Worm (Caenorhabditis elegans): ENCODE results near the gene scl-13.

scl-13 gene

DNA sequence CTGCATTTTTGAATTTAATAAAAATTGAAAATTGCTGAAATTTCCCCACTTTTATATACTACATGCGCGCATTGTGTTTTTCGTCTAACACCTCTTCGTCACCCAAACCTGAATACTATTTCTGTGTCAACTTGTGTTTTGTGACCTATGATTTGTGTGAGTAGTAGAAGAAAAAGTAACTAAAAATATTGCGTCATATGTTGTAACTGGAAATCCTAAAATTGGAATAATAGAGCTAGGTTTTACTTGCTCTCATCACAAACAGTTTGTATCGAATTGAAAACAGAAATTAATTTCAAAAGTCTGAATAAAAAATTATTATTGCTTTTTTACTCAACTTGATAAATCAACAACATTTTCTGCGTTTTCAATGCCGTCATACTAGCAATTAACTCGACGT, 5.9 kb downstream of the scl-13 start, which contains the start of gene R08F11.4:
Gene R08F11.4, minus strand, starts transcription at position 29 of the 400 bp plus-strand sequence.
- TF ChIP-seq med-1 (GFP tag; optimal IDR thresholded peaks at IDR 0.05; ENCODE audit: insufficient read depth) (no peak), klf-2 (GFP tag; conservative IDR thresholded peaks at IDR 0.05) (no peak), tab-1 (GFP tag; IDR thresholded peaks at IDR 0.05) (no peak), ref-1 (GFP tag; conservative IDR thresholded peaks at IDR 0.05) (no peak), T22C8.4 (GFP tag; IDR thresholded peaks at IDR 0.05) (no peak), flt-1 (GFP tag; IDR thresholded peaks at IDR 0.05) (no peak), cog-1 (tag; optimal IDR thresholded peaks at IDR 0.05) (no peak)

DNA sequence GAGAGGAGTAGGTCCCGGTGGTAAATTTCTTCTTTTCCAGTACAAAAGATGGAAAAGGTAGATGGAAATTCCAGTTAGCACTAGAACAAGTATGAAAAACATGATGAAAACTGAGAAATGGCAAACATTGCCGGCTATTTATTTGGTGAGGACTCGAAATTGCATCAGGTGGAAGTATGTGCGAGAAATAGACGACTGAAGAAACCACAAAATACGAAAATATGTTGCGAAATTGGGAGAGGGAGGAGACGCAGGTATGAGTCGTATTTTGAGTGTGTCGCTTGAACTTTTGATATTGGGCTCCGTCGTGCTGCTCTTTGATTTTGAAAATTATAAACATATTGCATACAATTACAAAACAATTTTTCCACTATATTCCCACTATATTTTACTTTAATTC, 8.1 kb downstream of the scl-13 start, which contains the start of gene cyp-33C8:
Gene cyp-33C8, minus strand, starts transcription at position 200 of the 400 bp plus-strand sequence.
- TF ChIP-seq cog-1 (tag; optimal IDR thresholded peaks at IDR 0.05) = no peak
- TF ChIP-seq tab-1 (GFP tag; IDR thresholded peaks at IDR 0.05) = no peak
- no peak for TF ChIP-seq ztf-29 (GFP tag; IDR thresholded peaks at IDR 0.05)
- TF ChIP-seq flt-1 (GFP tag; IDR thresholded peaks at IDR 0.05) = no peak
- no peak for TF ChIP-seq med-1 (GFP tag; optimal IDR thresholded peaks at IDR 0.05; ENCODE audit: insufficient read depth)
- no peak for TF ChIP-seq klf-2 (GFP tag; conservative IDR thresholded peaks at IDR 0.05)
- TF ChIP-seq ref-1 (GFP tag; conservative IDR thresholded peaks at IDR 0.05) = no peak
- no peak for TF ChIP-seq T22C8.4 (GFP tag; IDR thresholded peaks at IDR 0.05)
- TF ChIP-seq ztf-23 (GFP tag; IDR thresholded peaks at IDR 0.05) = no peak

- no peak for TF ChIP-seq med-1 (GFP tag; optimal IDR thresholded peaks at IDR 0.05; ENCODE audit: insufficient read depth)
- TF ChIP-seq ztf-23 (GFP tag; IDR thresholded peaks at IDR 0.05) = no peak
- no peak for TF ChIP-seq tab-1 (GFP tag; IDR thresholded peaks at IDR 0.05)
- no peak for TF ChIP-seq T22C8.4 (GFP tag; IDR thresholded peaks at IDR 0.05)
- no peak for TF ChIP-seq ztf-29 (GFP tag; IDR thresholded peaks at IDR 0.05)
- no peak for TF ChIP-seq klf-2 (GFP tag; conservative IDR thresholded peaks at IDR 0.05)
- TF ChIP-seq ref-1 (GFP tag; conservative IDR thresholded peaks at IDR 0.05) = no peak
- no peak for TF ChIP-seq flt-1 (GFP tag; IDR thresholded peaks at IDR 0.05)
- TF ChIP-seq cog-1 (tag; optimal IDR thresholded peaks at IDR 0.05) = no peak
Measured at ce11 chrV:3801787-3802417, 9.5 kb downstream of the scl-13 start.

DNA sequence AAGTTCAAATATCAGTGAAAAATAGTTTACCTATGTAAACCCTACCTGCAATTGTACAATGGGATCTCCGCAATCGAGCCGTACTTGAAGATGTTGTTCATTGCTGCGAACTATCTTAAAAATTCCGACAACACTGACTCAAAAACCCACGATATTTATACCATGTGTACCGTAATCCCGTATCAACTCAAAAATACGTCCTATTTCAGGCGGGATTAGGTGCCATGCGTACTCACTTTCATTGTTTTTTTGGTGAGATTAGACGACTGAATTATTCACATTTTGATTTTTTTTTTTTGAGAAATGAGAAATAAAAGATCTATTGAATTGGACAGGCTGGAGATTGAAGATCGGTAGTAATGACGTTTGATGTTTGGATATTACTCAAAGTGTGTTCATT, 11.1 kb downstream of the scl-13 start, which contains the start of gene srt-30:
Gene srt-30, minus strand, starts transcription at position 101 of the 400 bp plus-strand sequence.
- no peak for TF ChIP-seq ref-1 (GFP tag; conservative IDR thresholded peaks at IDR 0.05)
- no peak for TF ChIP-seq flt-1 (GFP tag; IDR thresholded peaks at IDR 0.05)
- no peak for TF ChIP-seq ztf-23 (GFP tag; IDR thresholded peaks at IDR 0.05)
- no peak for TF ChIP-seq med-1 (GFP tag; optimal IDR thresholded peaks at IDR 0.05; ENCODE audit: insufficient read depth)

- TF ChIP-seq T22C8.4 (GFP tag; IDR thresholded peaks at IDR 0.05) (no peak), tab-1 (GFP tag; IDR thresholded peaks at IDR 0.05) (no peak)
Measured at ce11 chrV:3799737-3800136, 11.7 kb downstream of the scl-13 start.

DNA sequence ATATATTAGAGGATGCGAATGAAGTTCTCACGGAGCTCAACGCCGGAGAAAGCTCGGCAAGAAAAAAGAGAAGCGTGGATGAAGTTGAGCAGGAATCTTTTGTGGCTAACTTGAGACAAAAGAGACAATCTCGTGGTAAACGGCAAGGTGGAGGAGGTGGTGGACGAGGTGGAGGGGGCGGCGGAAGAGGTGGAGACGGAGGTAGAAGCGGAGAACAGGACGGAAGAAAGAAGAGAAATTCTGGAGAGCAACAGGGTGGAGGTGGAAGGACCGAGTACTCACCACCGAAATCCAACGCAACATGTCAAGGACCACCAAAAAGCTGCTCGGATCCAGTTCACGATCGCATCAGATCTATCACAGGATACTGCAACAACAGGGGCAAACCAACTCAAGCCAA, 21.0 kb downstream of the scl-13 start:
- TF ChIP-seq cog-1 (tag; optimal IDR thresholded peaks at IDR 0.05) = no peak
- no peak for TF ChIP-seq klf-2 (GFP tag; conservative IDR thresholded peaks at IDR 0.05)
- no peak for TF ChIP-seq flt-1 (GFP tag; IDR thresholded peaks at IDR 0.05)
- TF ChIP-seq ztf-29 (GFP tag; IDR thresholded peaks at IDR 0.05) = no peak
- no peak for TF ChIP-seq ztf-23 (GFP tag; IDR thresholded peaks at IDR 0.05)
- TF ChIP-seq ref-1 (GFP tag; conservative IDR thresholded peaks at IDR 0.05) = no peak
- no peak for TF ChIP-seq tab-1 (GFP tag; IDR thresholded peaks at IDR 0.05)
- TF ChIP-seq T22C8.4 (GFP tag; IDR thresholded peaks at IDR 0.05) = no peak
- no peak for TF ChIP-seq med-1 (GFP tag; optimal IDR thresholded peaks at IDR 0.05; ENCODE audit: insufficient read depth)

DNA sequence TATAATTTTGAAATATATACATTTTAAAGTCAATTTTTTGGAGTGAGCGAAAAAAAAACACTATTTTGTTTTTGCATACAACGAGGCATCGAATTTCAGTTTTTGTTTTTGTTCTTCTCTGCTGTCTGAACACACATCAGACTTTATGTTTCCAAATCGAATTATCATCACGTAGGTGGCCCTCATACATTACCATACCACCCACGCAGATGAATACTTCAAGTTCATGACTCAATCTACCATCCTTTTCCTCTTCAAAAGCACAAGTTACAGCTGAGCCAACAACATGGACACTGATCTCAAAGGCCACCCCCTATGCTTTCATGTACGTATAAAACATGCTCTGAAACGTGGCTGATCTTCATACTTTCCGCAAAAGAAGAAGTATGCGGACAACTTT, 21.7 kb downstream of the scl-13 start, which contains the start of gene R08F11.7:
Gene R08F11.7, plus strand, starts transcription at position 301 of the 400 bp plus-strand sequence.
- TF ChIP-seq tab-1 (GFP tag; IDR thresholded peaks at IDR 0.05) (no peak), med-1 (GFP tag; optimal IDR thresholded peaks at IDR 0.05; ENCODE audit: insufficient read depth) (no peak), T22C8.4 (GFP tag; IDR thresholded peaks at IDR 0.05) (no peak), ztf-29 (GFP tag; IDR thresholded peaks at IDR 0.05) (no peak), klf-2 (GFP tag; conservative IDR thresholded peaks at IDR 0.05) (no peak), cog-1 (tag; optimal IDR thresholded peaks at IDR 0.05) (no peak), ztf-23 (GFP tag; IDR thresholded peaks at IDR 0.05) (no peak), ref-1 (GFP tag; conservative IDR thresholded peaks at IDR 0.05) (no peak)

- TF ChIP-seq T22C8.4 (GFP tag; IDR thresholded peaks at IDR 0.05) (no peak), klf-2 (GFP tag; conservative IDR thresholded peaks at IDR 0.05) (no peak), med-1 (GFP tag; optimal IDR thresholded peaks at IDR 0.05; ENCODE audit: insufficient read depth) (no peak), cog-1 (tag; optimal IDR thresholded peaks at IDR 0.05) (no peak), ztf-29 (GFP tag; IDR thresholded peaks at IDR 0.05) (no peak), ztf-23 (GFP tag; IDR thresholded peaks at IDR 0.05) (no peak), ref-1 (GFP tag; conservative IDR thresholded peaks at IDR 0.05) (no peak), flt-1 (GFP tag; IDR thresholded peaks at IDR 0.05) (no peak), tab-1 (GFP tag; IDR thresholded peaks at IDR 0.05) (no peak)
Measured at ce11 chrV:3788538-3788937, 22.9 kb downstream of the scl-13 start.

- TF ChIP-seq ztf-23 (GFP tag; IDR thresholded peaks at IDR 0.05) (no peak), ztf-29 (GFP tag; IDR thresholded peaks at IDR 0.05) (no peak), flt-1 (GFP tag; IDR thresholded peaks at IDR 0.05) (no peak)
Measured at ce11 chrV:3784167-3784734, 27.2 kb downstream of the scl-13 start, which contains the start of gene R08F11.1. TSS of gene R08F11.1 (minus strand) at chrV:3784217.

ce11 chrV:3776946-3777345, 34.5 kb downstream of the scl-13 start:
- TF ChIP-seq med-1 (GFP tag; optimal IDR thresholded peaks at IDR 0.05; ENCODE audit: insufficient read depth) (no peak), klf-2 (GFP tag; conservative IDR thresholded peaks at IDR 0.05) (no peak), tab-1 (GFP tag; IDR thresholded peaks at IDR 0.05) (no peak), ztf-29 (GFP tag; IDR thresholded peaks at IDR 0.05) (no peak), cog-1 (tag; optimal IDR thresholded peaks at IDR 0.05) (no peak), ztf-23 (GFP tag; IDR thresholded peaks at IDR 0.05) (no peak), ref-1 (GFP tag; conservative IDR thresholded peaks at IDR 0.05) (no peak)
